Fruit fly (Drosophila melanogaster) Kc167 (cell line): ENCODE results near the gene CG13282.

Experiments
- Myc ChIP-seq: fragments of >200 bp; optimal IDR thresholded peaks from 2 replicates; lab custom pipeline; 2017; ENCODE audit warnings: missing external identifiers
- Sin3A ChIP-seq: fragments of >200 bp; optimal IDR thresholded peaks from 2 replicates; lab custom pipeline; 2018; ENCODE audit warnings: missing external identifiers
- h ChIP-seq: fragments of >200 bp; optimal IDR thresholded peaks from 3 replicates; lab custom pipeline; 2018; ENCODE audit warnings: missing external identifiers
- insv ChIP-seq: fragments of >200 bp; optimal IDR thresholded peaks from 3 replicates; lab custom pipeline; 2018; ENCODE audit warnings: missing external identifiers
- psq ChIP-seq: fragments of >200 bp; optimal IDR thresholded peaks from 2 replicates; lab custom pipeline; 2017; ENCODE audit warnings: missing external identifiers
- ttk ChIP-seq: sonication (Bioruptor generic); optimal IDR thresholded peaks from 2 replicates; lab custom pipeline; 2017; ENCODE audit warnings: missing external identifiers

dm6 chr2L:16791345-16791744 lies 43.0 kb downstream of the CG13282 start, which contains the start of gene CG17928:
- TF ChIP-seq h (lab: Kevin White, UChicago) (no peak), Sin3A (lab: Kevin White, UChicago) (no peak), psq (lab: Kevin White, UChicago) (no peak), Myc (lab: Kevin White, UChicago) (no peak), insv (no peak), ttk (lab: Kevin White, UChicago) (no peak)
